Worm (Caenorhabditis elegans) whole organism, dauer: ENCODE measurements around the gene F13B12.3.

Experiments
- unc-62 ChIP-seq: sonication (generic microtip); optimal IDR thresholded peaks from 2 replicates; lab custom pipeline; 2017; ENCODE audit warnings: missing biosample characterization, missing genetic modification reagents, missing genetic modification characterization

Gene F13B12.3

ce11 chrIV:10430507-10430906, 8.4 kb upstream of the F13B12.3 start:
- TF ChIP-seq unc-62 = no peak

ce11 chrIV:10436401-10436800, 2.5 kb upstream of the F13B12.3 start, which contains the start of gene ins-1:
Gene ins-1, plus strand, starts transcription at chrIV:10436701.
- no peak for TF ChIP-seq unc-62

- TF ChIP-seq unc-62 = no peak
These were observed 1.8 kb upstream of the F13B12.3 start for ce11 chrIV:10437114-10437513.

DNA sequence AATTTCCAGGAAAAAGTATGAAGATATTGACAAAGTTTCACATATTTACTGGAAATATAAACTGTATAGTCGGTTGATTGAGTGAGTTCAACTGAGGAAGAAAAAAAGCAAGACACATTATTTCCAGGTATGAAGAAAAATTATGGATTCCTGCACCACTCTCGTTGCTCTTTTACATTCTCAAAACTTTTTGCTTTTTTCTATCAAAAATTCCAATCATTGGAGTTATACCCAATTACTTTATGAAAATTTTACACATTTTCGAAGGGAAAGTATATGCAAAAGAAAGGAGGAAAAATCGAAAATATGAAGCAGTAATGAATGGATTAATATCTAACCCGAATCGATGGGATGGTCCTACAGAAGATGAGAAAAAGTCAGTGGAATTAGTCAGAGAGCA, 4.0 kb downstream of the F13B12.3 start:
- no peak for TF ChIP-seq unc-62

- TF ChIP-seq unc-62 = no peak
These were observed 4.6 kb downstream of the F13B12.3 start, which contains the start of gene F13B12.7 for ce11 chrIV:10443510-10443909. Gene F13B12.7, plus strand, starts transcription at chrIV:10443810.

ce11 chrIV:10449799-10450198, 10.9 kb downstream of the F13B12.3 start, which contains the start of gene F13B12.4:
Gene F13B12.4, minus strand, starts transcription at chrIV:10449899.
- TF ChIP-seq unc-62 = no peak

DNA sequence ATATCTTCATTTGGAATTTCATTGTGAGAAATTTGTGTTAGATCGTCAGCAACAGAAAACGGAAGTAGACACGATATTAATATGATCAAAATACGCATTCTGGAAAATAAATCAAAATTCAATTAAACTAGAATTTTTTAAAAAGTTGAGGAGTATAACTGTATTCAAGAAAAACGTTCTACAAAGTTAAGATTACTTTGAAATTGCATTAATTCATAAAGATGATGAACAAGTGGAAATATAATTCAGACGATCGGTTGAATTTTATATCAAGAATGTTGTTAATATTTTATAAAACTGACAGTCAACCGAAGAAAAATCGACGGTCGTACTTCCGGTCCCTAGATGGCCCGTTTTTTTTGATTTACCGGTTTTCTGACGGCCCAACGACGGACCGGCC, 14.1 kb downstream of the F13B12.3 start, which contains the start of gene F01D4.8:
Gene F01D4.8 (minus strand): TSS at position 101 of the 400 bp plus-strand sequence.
- no peak for TF ChIP-seq unc-62

- TF ChIP-seq unc-62 = no peak
These were observed 18.2 kb downstream of the F13B12.3 start, which contains the start of gene srb-17 for ce11 chrIV:10457137-10457536. Gene srb-17, minus strand, starts transcription at chrIV:10457237.

DNA sequence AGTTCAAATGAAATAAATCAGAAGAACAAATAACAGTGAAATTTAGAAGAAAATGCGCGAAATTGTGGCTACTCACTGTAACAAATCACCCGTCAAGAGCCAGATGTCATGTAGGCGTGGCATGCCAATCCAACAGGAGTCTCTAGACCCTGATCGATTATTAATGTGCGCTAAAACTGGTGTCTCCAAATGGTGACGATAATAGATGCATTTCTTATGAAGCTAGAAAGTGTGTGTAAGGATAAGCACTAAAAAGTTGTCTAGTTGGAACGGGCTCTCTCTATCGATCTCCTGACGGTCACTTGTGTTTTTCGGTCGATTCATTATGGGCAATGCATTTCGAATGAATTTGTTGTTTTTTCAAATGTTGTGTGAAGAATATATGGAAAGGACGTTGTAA, 22.8 kb downstream of the F13B12.3 start, which contains the start of gene mec-3:
Gene mec-3 (minus strand): TSS at position 101 of the 400 bp plus-strand sequence.
- TF ChIP-seq unc-62 = no peak

DNA sequence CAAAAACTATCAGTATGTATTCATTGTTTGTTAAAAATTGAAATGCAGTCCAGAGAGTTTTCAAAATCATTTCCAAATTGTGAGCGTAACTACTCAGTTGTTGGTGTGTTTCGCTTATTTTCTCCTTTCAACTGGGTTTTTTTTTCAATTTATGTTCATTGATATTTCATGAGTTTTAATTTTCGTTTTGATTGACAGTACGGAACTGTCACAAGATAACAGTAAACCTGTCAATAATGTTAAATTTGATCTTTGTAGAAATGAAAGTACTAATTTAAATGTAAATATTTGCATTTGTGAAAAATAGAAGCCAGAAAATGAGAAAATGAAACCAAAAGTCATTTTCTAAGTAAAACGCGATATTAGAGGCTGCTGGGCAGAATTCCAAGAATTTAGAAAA, 23.7 kb downstream of the F13B12.3 start:
- TF ChIP-seq unc-62 = no peak

DNA sequence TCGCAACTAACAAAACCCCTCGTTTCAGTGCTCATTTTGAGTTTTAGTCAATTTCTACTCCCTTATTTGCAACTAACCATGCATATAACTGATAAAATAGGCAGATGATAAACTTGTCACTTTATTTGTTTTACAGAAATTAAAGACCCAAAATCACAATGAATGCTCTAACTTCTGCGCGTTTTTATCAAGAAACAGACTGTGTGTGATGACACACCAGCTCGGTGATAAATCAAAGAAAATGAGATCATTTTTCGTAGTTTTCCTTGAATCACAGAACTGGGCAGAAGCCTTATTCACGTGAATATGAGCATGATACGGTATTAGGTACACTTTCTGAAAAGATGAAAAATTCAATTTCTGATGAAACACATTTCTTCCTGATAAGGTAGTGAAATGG, 24.2 kb downstream of the F13B12.3 start:
- no peak for TF ChIP-seq unc-62

DNA sequence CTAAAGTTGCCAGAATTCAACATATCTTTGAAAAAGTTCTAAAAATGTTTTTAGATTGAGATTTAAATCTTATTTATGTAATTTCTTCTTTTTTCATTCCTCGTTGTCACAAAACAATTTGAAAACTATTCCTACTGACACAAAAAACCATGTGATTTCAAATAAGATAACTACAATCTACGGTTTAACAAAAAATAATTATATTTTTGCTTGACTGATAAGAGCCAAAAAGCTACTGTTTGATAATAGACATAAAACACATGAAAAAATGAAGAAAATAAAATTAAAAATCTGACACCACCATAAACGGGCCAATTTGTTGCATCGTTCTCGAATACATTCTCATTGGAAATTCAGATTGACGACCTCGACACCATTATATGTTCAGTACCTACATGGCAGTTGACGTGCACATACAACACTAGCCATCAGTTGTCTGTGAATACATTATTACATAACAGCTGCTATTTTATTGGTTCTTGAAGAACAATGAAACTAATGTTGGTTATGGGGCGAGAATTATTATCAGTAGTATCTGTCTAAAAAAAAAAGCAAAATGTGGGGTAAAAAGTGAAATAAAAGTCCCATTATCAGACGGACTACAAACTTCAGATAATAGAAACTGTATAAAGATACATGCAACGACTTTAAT, 25.2 kb downstream of the F13B12.3 start, which contains the start of gene ugt-43:
Gene ugt-43 (plus strand): TSS at position 602 of the 652 bp plus-strand sequence.
- TF ChIP-seq unc-62 = no peak

ce11 chrIV:10465764-10466163, 26.8 kb downstream of the F13B12.3 start:
- TF ChIP-seq unc-62 = no peak

ce11 chrIV:10466398-10466797, 27.5 kb downstream of the F13B12.3 start:
- no peak for TF ChIP-seq unc-62

DNA sequence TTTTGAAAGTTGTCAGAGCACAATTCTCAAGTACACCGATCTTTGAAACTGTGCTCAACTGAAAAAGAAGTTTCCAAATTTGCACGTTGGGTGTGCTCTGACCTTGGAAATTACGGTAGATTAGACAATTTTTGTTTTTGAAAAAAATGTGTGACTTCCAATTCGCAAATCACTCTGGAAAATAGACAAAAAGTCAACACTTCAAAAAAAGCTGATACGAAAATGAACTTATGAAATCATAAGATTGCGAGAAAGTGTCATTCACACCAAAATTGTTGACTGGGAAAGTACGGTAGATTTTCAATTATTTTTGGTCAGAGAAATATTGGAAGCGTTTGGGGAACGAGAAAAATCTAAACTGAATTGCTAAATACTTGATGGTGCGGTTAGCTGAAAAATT, 28.4 kb downstream of the F13B12.3 start:
- TF ChIP-seq unc-62 = no peak

ce11 chrIV:10468662-10469061, 29.7 kb downstream of the F13B12.3 start:
- TF ChIP-seq unc-62 = no peak

DNA sequence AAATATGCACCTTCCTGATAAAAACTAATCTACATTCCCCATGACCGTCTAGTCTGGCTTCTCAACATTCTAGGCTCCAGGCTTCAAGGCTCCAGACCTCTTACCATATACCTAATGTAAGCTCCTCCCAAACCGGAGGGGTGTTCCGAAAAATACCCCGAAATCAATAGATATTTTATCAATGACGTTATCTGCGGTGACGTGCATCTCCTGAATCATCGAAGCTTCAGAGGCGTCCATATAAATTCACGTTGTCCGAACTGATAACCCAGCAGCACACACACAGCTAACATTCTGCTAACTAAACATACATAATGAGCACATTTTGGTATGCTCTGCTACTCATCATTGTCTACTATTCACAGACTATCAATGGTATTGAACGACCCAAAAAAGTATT, 30.6 kb downstream of the F13B12.3 start, which contains the start of gene ugt-44:
Gene ugt-44 (plus strand): TSS at position 248 of the 400 bp plus-strand sequence.
- TF ChIP-seq unc-62 = no peak

- TF ChIP-seq unc-62 = no peak
These were observed 33.6 kb downstream of the F13B12.3 start, which contains the start of gene bgnt-1.1 for ce11 chrIV:10472478-10472877. Gene bgnt-1.1, plus strand, starts transcription at chrIV:10472778.
